Worm (Caenorhabditis elegans) whole organism, L2 larva: ENCODE measurements around the gene srv-29.

Source experiments
- egl-27 ChIP-seq: sonication (generic microtip); optimal IDR thresholded peaks from 3 replicates; lab custom pipeline; 2017; ENCODE audit warnings: missing biosample characterization, missing genetic modification reagents, missing genetic modification characterization
- nhr-25 ChIP-seq: fragments of 150-350 bp; sonication (generic microtip); optimal IDR thresholded peaks from 3 replicates; lab custom pipeline; 2014; ENCODE audit warnings: missing biosample characterization, missing genetic modification characterization
- unc-62 ChIP-seq: fragments of 150-350 bp; optimal IDR thresholded peaks from 2 replicates; lab custom pipeline; 2014; ENCODE audit warnings: missing biosample characterization, missing genetic modification reagents, missing genetic modification characterization
- ztf-4 ChIP-seq: fragments of 150-350 bp; optimal IDR thresholded peaks from 2 replicates; lab custom pipeline; 2014; ENCODE audit warnings: missing biosample characterization, missing genetic modification characterization

- TF ChIP-seq ztf-4 (no peak), unc-62 (GFP tag; lab: Kevin White, UChicago) (no peak), egl-27 (tag; lab: Kevin White, UChicago) (no peak), nhr-25 (tag; lab: Kevin White, UChicago) (no peak)
Measured at ce11 chrIV:6279392-6279791, 13.0 kb upstream of the srv-29 start, which contains the start of gene sams-5.
